Worm (Caenorhabditis elegans): ENCODE data around the gene F41E6.8.

DNA sequence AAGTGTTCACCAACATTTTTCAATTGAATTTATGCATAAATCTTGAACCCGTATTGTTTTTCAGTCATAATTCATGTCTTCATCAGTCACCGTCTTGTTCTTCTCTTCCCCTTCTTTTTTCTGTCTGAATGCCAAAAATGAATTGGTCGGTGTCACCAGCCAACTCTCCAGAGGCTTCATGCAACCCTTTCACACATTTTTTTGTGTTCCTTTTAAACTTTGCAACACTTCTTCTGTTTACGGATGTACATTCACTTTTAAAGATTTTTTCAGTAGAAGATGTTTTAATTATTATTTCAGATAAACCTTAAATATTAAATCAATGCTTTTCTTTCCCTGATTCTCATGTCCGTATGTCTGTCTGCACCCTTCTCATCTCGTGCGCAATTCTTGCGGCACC, 40.4 kb downstream of the F41E6.8 start, which contains the start of gene acr-16:
- TF ChIP-seq elt-3 (tag; optimal IDR thresholded peaks at IDR 0.05) (no peak), mbf-1 (tag; optimal IDR thresholded peaks at IDR 0.05) (no peak), mab-5 (tag; optimal IDR thresholded peaks at IDR 0.05) (no peak), nhr-12 (tag; optimal IDR thresholded peaks at IDR 0.05) (no peak), gmeb-1 (tag; optimal IDR thresholded peaks at IDR 0.05) (no peak), R02D3.7 (tag; optimal IDR thresholded peaks at IDR 0.05) (no peak), fos-1 (tag; optimal IDR thresholded peaks at IDR 0.05) (no peak), nhr-237 (tag; optimal IDR thresholded peaks at IDR 0.05) (no peak), ama-1 (optimal IDR thresholded peaks at IDR 0.05) (no peak), unc-62 (GFP tag; optimal IDR thresholded peaks at IDR 0.05) (no peak), blmp-1 (tag; optimal IDR thresholded peaks at IDR 0.05; ENCODE audit: insufficient read depth) (no peak), F13H6.1 (tag; optimal IDR thresholded peaks at IDR 0.05) (no peak), nhr-25 (tag; optimal IDR thresholded peaks at IDR 0.05) (no peak), zag-1 (tag; optimal IDR thresholded peaks at IDR 0.05) (no peak)

All from whole organism, L2 larva.